Worm (Caenorhabditis elegans) whole organism, L4 larva: ENCODE data around the gene T23F11.2.

Source experiments
- F26F4.8 ChIP-seq: fragments of 200-800 bp; sonication (Bioruptor generic); conservative IDR thresholded peaks from 2 replicates; pipeline ENCODE4 v1.3.6; 2022; ENCODE audit warnings: missing genetic modification characterization, missing compliant biosample characterization
- F49E8.2 ChIP-seq: sonication (generic microtip); optimal IDR thresholded peaks from 2 replicates; lab custom pipeline; 2016; ENCODE audit warnings: missing compliant biosample characterization, mild to moderate bottlenecking, missing genetic modification characterization, borderline replicate concordance
- R02D3.7 ChIP-seq: fragments of 150-350 bp; sonication (generic microtip); optimal IDR thresholded peaks from 3 replicates; lab custom pipeline; 2014; ENCODE audit warnings: missing biosample characterization, missing genetic modification characterization
- T26A8.4 ChIP-seq: fragments of 200-800 bp; sonication (Bioruptor generic); IDR thresholded peaks from 2 replicates; pipeline ENCODE4 v1.3.6; 2022; ENCODE audit warnings: missing genetic modification characterization, missing compliant biosample characterization
- Y5F2A.4 ChIP-seq: fragments of 200-800 bp; sonication (Bioruptor generic); optimal IDR thresholded peaks from 2 replicates; lab custom pipeline; 2018; ENCODE audit warnings: mild to moderate bottlenecking, missing genetic modification characterization, missing compliant biosample characterization
- ZK546.5 ChIP-seq, 2 experiments: sonication (generic microtip); optimal IDR thresholded peaks; 2 replicates each; lab custom pipeline; 2017; ENCODE audit warnings: missing biosample characterization in 2 of 2, missing genetic modification characterization in 2 of 2
- aha-1 ChIP-seq: fragments of 150-350 bp; peaks from one replicate; lab custom pipeline; 2014; ENCODE audit warnings: missing biosample characterization, missing genetic modification characterization
- aly-2 ChIP-seq: sonication (generic microtip); optimal IDR thresholded peaks from 2 replicates; lab custom pipeline; 2018; ENCODE audit warnings: missing biosample characterization, missing genetic modification characterization
- ama-1 ChIP-seq: fragments of 150-350 bp; optimal IDR thresholded peaks from 2 replicates; lab custom pipeline; 2014; ENCODE audit warnings: inconsistent platforms, mixed read lengths
- attf-4 ChIP-seq: sonication (generic microtip); optimal IDR thresholded peaks from 3 replicates; lab custom pipeline; 2017; ENCODE audit warnings: missing biosample characterization, missing genetic modification characterization
- ceh-20 ChIP-seq: fragments of 200-800 bp; sonication (Bioruptor generic); IDR thresholded peaks from 2 replicates; pipeline ENCODE4 v1.3.6; 2022; ENCODE audit warnings: missing genetic modification reagents, missing genetic modification characterization, missing compliant biosample characterization
- ceh-28 ChIP-seq: fragments of 150-350 bp; optimal IDR thresholded peaks from 2 replicates; lab custom pipeline; 2014; ENCODE audit warnings: missing biosample characterization, missing genetic modification reagents, missing genetic modification characterization
- cey-2 ChIP-seq: sonication (generic microtip); optimal IDR thresholded peaks from 3 replicates; lab custom pipeline; 2017; ENCODE audit warnings: missing genetic modification characterization, mild to moderate bottlenecking, missing compliant biosample characterization, antibody characterized with exemption, borderline replicate concordance; ENCODE audit not compliant: insufficient read depth
- daf-12 ChIP-seq: fragments of 150-350 bp; optimal IDR thresholded peaks from 2 replicates; lab custom pipeline; 2014; ENCODE audit warnings: missing biosample characterization, missing genetic modification reagents, missing genetic modification characterization
- dmd-6 ChIP-seq: fragments of 200-800 bp; sonication (Bioruptor generic); IDR thresholded peaks from 2 replicates; pipeline ENCODE4 v1.3.6; 2022; ENCODE audit warnings: missing genetic modification reagents, missing genetic modification characterization, missing compliant biosample characterization
- dmd-8 ChIP-seq: fragments of 200-800 bp; sonication (Bioruptor generic); IDR thresholded peaks from 2 replicates; pipeline ENCODE4 v1.3.6; 2022; ENCODE audit warnings: missing genetic modification characterization, missing compliant biosample characterization
- dmd-9 ChIP-seq: fragments of 200-800 bp; sonication (Bioruptor generic); IDR thresholded peaks from 2 replicates; pipeline ENCODE4 v1.3.6; 2022; ENCODE audit warnings: missing genetic modification reagents, missing genetic modification characterization, missing compliant biosample characterization
- egl-27 ChIP-seq: sonication (generic microtip); optimal IDR thresholded peaks from 3 replicates; lab custom pipeline; 2017; ENCODE audit warnings: missing biosample characterization, missing genetic modification reagents, missing genetic modification characterization
- egl-43 ChIP-seq: fragments of 200-800 bp; sonication (Bioruptor generic); IDR thresholded peaks from 2 replicates; pipeline ENCODE4 v1.3.6; 2022; ENCODE audit warnings: missing genetic modification reagents, missing genetic modification characterization, missing compliant biosample characterization
- fkh-10 ChIP-seq: fragments of 150-350 bp; optimal IDR thresholded peaks from 2 replicates; lab custom pipeline; 2014; ENCODE audit warnings: missing biosample characterization, missing genetic modification reagents, missing genetic modification characterization
- hif-1 ChIP-seq, 2 experiments: sonication (generic microtip); optimal IDR thresholded peaks; 2 replicates each; lab custom pipeline; 2016 to 2017; ENCODE audit warnings: missing compliant biosample characterization in 2 of 2, missing genetic modification characterization in 2 of 2, missing genetic modification reagents in 2 of 2, missing genotype in 2 of 2, mild to moderate bottlenecking in 1 of 2
- hlh-30 ChIP-seq: sonication (generic microtip); optimal IDR thresholded peaks from 2 replicates; lab custom pipeline; 2017; ENCODE audit warnings: antibody characterized with exemption, mild to moderate bottlenecking, missing genetic modification characterization, missing compliant biosample characterization; ENCODE audit not compliant: insufficient read depth
- jun-1 ChIP-seq: fragments of 150-350 bp; optimal IDR thresholded peaks from 2 replicates; lab custom pipeline; 2014; ENCODE audit warnings: missing biosample characterization, missing genetic modification reagents, missing genetic modification characterization
- lim-7 ChIP-seq: fragments of 200-800 bp; sonication (Bioruptor generic); IDR thresholded peaks from 2 replicates; pipeline ENCODE4 v1.3.6; 2022; ENCODE audit warnings: missing genetic modification characterization, missing compliant biosample characterization
- lin-29 ChIP-seq: fragments of 200-800 bp; sonication (Bioruptor generic); IDR thresholded peaks from 2 replicates; pipeline ENCODE4 v1.3.6; 2022; ENCODE audit warnings: missing genetic modification reagents, missing genetic modification characterization, missing compliant biosample characterization
- lin-39 ChIP-seq: fragments of 150-350 bp; optimal IDR thresholded peaks from 2 replicates; lab custom pipeline; 2014; ENCODE audit warnings: missing biosample characterization, missing genetic modification reagents, missing genetic modification characterization
- madf-9 ChIP-seq: fragments of 200-800 bp; sonication (Bioruptor generic); conservative IDR thresholded peaks from 2 replicates; pipeline ENCODE4 v1.3.6; 2022; ENCODE audit warnings: missing genetic modification reagents, missing genetic modification characterization, missing compliant biosample characterization
- mdl-1 ChIP-seq, 2 experiments: fragments of 150-350 bp in 1 of 2; sonication (generic microtip) in 1 of 2; optimal IDR thresholded peaks; 2 replicates each; lab custom pipeline; 2014 to 2017; ENCODE audit warnings: missing biosample characterization in 2 of 2, missing genetic modification characterization in 2 of 2
- mep-1 ChIP-seq: fragments of 150-350 bp; sonication (generic microtip); optimal IDR thresholded peaks from 3 replicates; lab custom pipeline; 2014; ENCODE audit warnings: missing biosample characterization, missing genetic modification characterization
- mes-2 ChIP-seq: sonication (generic microtip); optimal IDR thresholded peaks from 2 replicates; lab custom pipeline; 2016; ENCODE audit warnings: missing genotype, mild to moderate bottlenecking, missing genetic modification characterization, missing compliant biosample characterization; ENCODE audit not compliant: poor library complexity, severe bottlenecking
- mxl-2 ChIP-seq: fragments of 200-800 bp; sonication (Bioruptor generic); conservative IDR thresholded peaks from 2 replicates; pipeline ENCODE4 v1.3.6; 2022; ENCODE audit warnings: missing genetic modification reagents, missing genetic modification characterization, missing compliant biosample characterization
- mxl-3 ChIP-seq: fragments of 200-800 bp; sonication (Bioruptor generic); optimal IDR thresholded peaks from 2 replicates; lab custom pipeline; 2018; ENCODE audit warnings: mild to moderate bottlenecking, missing genetic modification characterization, missing compliant biosample characterization
- nhr-10 ChIP-seq: fragments of 150-350 bp; optimal IDR thresholded peaks from 2 replicates; lab custom pipeline; 2014; ENCODE audit warnings: missing biosample characterization, missing genetic modification characterization
- nhr-76 ChIP-seq: fragments of 150-350 bp; optimal IDR thresholded peaks from 2 replicates; lab custom pipeline; 2014; ENCODE audit warnings: missing biosample characterization, missing genetic modification characterization
- nhr-77 ChIP-seq: fragments of 150-350 bp; optimal IDR thresholded peaks from 2 replicates; lab custom pipeline; 2014; ENCODE audit warnings: missing biosample characterization, missing genetic modification characterization
- pha-4 ChIP-seq, 2 experiments: fragments of 150-350 bp in 1 of 2; fragments of 200-800 bp in 1 of 2; sonication (Bioruptor generic) in 1 of 2; IDR thresholded peaks in 1 of 2; optimal IDR thresholded peaks in 1 of 2; 2 replicates each; pipeline versions ENCODE4 v1.3.6 to Lab custom; 2014 to 2022; ENCODE audit warnings: missing genetic modification characterization in 2 of 2, missing genetic modification reagents in 2 of 2, missing biosample characterization in 1 of 2, missing compliant biosample characterization in 1 of 2
- pqm-1 ChIP-seq: sonication (generic microtip); optimal IDR thresholded peaks from 2 replicates; lab custom pipeline; 2017; ENCODE audit warnings: missing biosample characterization, missing genetic modification characterization
- skn-1 ChIP-seq: fragments of 150-350 bp; optimal IDR thresholded peaks from 2 replicates; lab custom pipeline; 2014; ENCODE audit warnings: missing biosample characterization, missing genetic modification characterization
- snpc-4 ChIP-seq: fragments of 150-350 bp; optimal IDR thresholded peaks from 2 replicates; lab custom pipeline; 2014; ENCODE audit warnings: missing biosample characterization, missing genetic modification characterization
- spr-1 ChIP-seq: sonication (generic microtip); optimal IDR thresholded peaks from 2 replicates; lab custom pipeline; 2016; ENCODE audit warnings: mild to moderate bottlenecking, missing genetic modification characterization, missing compliant biosample characterization
- tra-1 ChIP-seq: fragments of 200-800 bp; sonication (Bioruptor generic); IDR thresholded peaks from 2 replicates; pipeline ENCODE4 v1.3.6; 2022; ENCODE audit warnings: missing genetic modification reagents, missing genetic modification characterization, missing compliant biosample characterization
- unc-130 ChIP-seq: sonication (generic microtip); optimal IDR thresholded peaks from 2 replicates; lab custom pipeline; 2016; ENCODE audit warnings: missing genetic modification reagents, missing genetic modification characterization, missing compliant biosample characterization
- unc-62 ChIP-seq, 3 experiments: fragments of 150-350 bp in 1 of 3; sonication (generic microtip); optimal IDR thresholded peaks in 2 of 3; peaks in 1 of 3; 1 replicate in 1 of 3; 2 replicates in 2 of 3; lab custom pipeline; 2014 to 2017; ENCODE audit warnings: missing biosample characterization in 3 of 3, missing genetic modification characterization in 3 of 3, missing genetic modification reagents in 3 of 3, missing genotype in 1 of 3
- zag-1 ChIP-seq: fragments of 150-350 bp; optimal IDR thresholded peaks from 2 replicates; lab custom pipeline; 2014; ENCODE audit warnings: missing biosample characterization, missing genetic modification characterization
- zfp-2 ChIP-seq: sonication (generic microtip); optimal IDR thresholded peaks from 2 replicates; lab custom pipeline; 2016; ENCODE audit warnings: mild to moderate bottlenecking, missing genetic modification characterization, missing compliant biosample characterization
- zfp-3 ChIP-seq: fragments of 200-800 bp; sonication (Bioruptor generic); conservative IDR thresholded peaks from 2 replicates; pipeline ENCODE4 v1.3.6; 2022; ENCODE audit warnings: missing genetic modification reagents, missing genetic modification characterization, missing compliant biosample characterization
- zip-11 ChIP-seq: fragments of 200-800 bp; sonication (Bioruptor generic); IDR thresholded peaks from 2 replicates; pipeline ENCODE4 v1.3.6; 2022; ENCODE audit warnings: missing genetic modification characterization, missing compliant biosample characterization
- zip-2 ChIP-seq: fragments of 150-350 bp; optimal IDR thresholded peaks from 2 replicates; lab custom pipeline; 2014; ENCODE audit warnings: missing biosample characterization, missing genetic modification characterization
- ztf-11 ChIP-seq: fragments of 150-350 bp; optimal IDR thresholded peaks from 2 replicates; lab custom pipeline; 2014; ENCODE audit warnings: missing biosample characterization, missing genetic modification characterization
- ztf-7 ChIP-seq: fragments of 150-350 bp; optimal IDR thresholded peaks from 2 replicates; lab custom pipeline; 2014; ENCODE audit warnings: missing biosample characterization, missing genetic modification characterization

T23F11.2 gene

DNA sequence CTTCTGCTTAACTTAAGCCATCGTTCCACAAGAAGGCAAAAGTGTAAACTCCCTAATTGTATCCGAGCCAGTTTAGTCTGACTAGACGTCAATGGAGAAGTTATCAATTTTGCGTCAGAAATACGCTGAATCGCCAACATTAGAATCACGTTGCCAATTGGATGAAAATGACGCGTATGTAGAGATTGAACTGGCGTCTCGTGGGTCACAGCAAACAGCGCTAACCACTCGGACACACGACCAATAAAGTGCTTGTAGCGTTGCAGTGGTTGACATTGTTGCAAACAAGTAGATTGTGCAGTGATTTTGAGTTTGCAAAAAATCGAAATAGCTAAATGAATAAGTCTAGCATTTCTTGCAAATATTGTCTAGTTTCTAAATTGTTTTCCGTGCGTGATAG is 34.3 kb upstream of the T23F11.2 start (continued):
- TF ChIP-seq dmd-9 (GFP tag; lab: Robert Waterston, UW) = peak; percentile 84
- TF ChIP-seq dmd-8 (GFP tag; lab: Robert Waterston, UW) = peak; percentile 93
- TF ChIP-seq daf-12 = no peak
- peak; percentile 94 for TF ChIP-seq egl-43 (GFP tag; lab: Robert Waterston, UW)
- peak; percentile 56 for TF ChIP-seq zfp-2 (tag; lab: Kevin White, UChicago)
- TF ChIP-seq mxl-2 (GFP tag; lab: Robert Waterston, UW) = 0 out of 2 replicates have a peak, but pooled peaks have one; percentile 66
- TF ChIP-seq mep-1 (tag; lab: Kevin White, UChicago) = peak; percentile 79
- TF ChIP-seq aly-2 (tag; lab: Kevin White, UChicago) = peak; percentile 40
- peak; percentile 28 for TF ChIP-seq jun-1
- TF ChIP-seq skn-1 = no peak
- no peak for TF ChIP-seq egl-27 (tag; lab: Kevin White, UChicago)
- TF ChIP-seq zip-11 = peak; percentile 71; the same call in 1 of the 2 replicates
- TF ChIP-seq zip-2 = peak; percentile 56
- no peak for TF ChIP-seq cey-2
- peak; percentile 96 for TF ChIP-seq lim-7 (GFP tag; lab: Robert Waterston, UW)
- TF ChIP-seq F26F4.8 (GFP tag; lab: Robert Waterston, UW) = peak; percentile 96
- TF ChIP-seq lin-39 (tag; lab: Kevin White, UChicago) = no peak
- TF ChIP-seq unc-62 (GFP tag; optimal IDR thresholded peaks at IDR 0.05 in 1 of 2; lab: Kevin White, UChicago) = no peak
- TF ChIP-seq unc-62 (tag; optimal IDR thresholded peaks at IDR 0.05; lab: Kevin White, UChicago) = no peak
- peak in 1 of 2 experiments; percentile 74 for TF ChIP-seq hif-1 (tag; optimal IDR thresholded peaks at IDR 0.05; lab: Kevin White, UChicago)
- TF ChIP-seq ztf-11 (tag; lab: Kevin White, UChicago) = no peak
- TF ChIP-seq ama-1 (lab: Kevin White, UChicago) = no peak
- peak; percentile 53 for TF ChIP-seq pqm-1 (tag; lab: Kevin White, UChicago)
- no peak for TF ChIP-seq nhr-76 (tag; lab: Kevin White, UChicago)
- TF ChIP-seq ceh-20 = peak; percentile 75; the same call in 1 of the 2 replicates
- TF ChIP-seq lin-29 (GFP tag; lab: Robert Waterston, UW) = 0 out of 2 replicates have a peak, but pooled peaks have one; percentile 14
- peak; percentile 75 for TF ChIP-seq Y5F2A.4 (GFP tag; lab: Kevin White, UChicago)
- peak; percentile 87 for TF ChIP-seq mes-2 (tag; lab: Kevin White, UChicago)
- TF ChIP-seq unc-130 = peak; percentile 84
- TF ChIP-seq zag-1 (tag; lab: Kevin White, UChicago) = no peak
- TF ChIP-seq pha-4 (GFP tag; IDR thresholded peaks at IDR 0.05; lab: Robert Waterston, UW) = peak; percentile 89
- peak; percentile 53 for TF ChIP-seq pha-4 (tag; optimal IDR thresholded peaks at IDR 0.05; lab: Kevin White, UChicago)
- peak in 1 of 2 experiments; percentile 73 for TF ChIP-seq mdl-1 (tag; optimal IDR thresholded peaks at IDR 0.05; lab: Kevin White, UChicago)
- peak; percentile 78 for TF ChIP-seq T26A8.4 (GFP tag; lab: Robert Waterston, UW)
- no peak for TF ChIP-seq ZK546.5 (tag; optimal IDR thresholded peaks at IDR 0.05; lab: Kevin White, UChicago)
- peak; percentile 18 for TF ChIP-seq nhr-77 (tag; lab: Kevin White, UChicago)
- no peak for TF ChIP-seq nhr-10 (tag; lab: Kevin White, UChicago)
- peak; percentile 75 for TF ChIP-seq F49E8.2 (tag; lab: Kevin White, UChicago)
- no peak for TF ChIP-seq attf-4
- TF ChIP-seq ceh-28 (tag; lab: Kevin White, UChicago) = no peak
- peak; percentile 77 for TF ChIP-seq dmd-6
- TF ChIP-seq hlh-30 (tag; lab: Kevin White, UChicago) = peak; percentile 87
- no peak; the same call in 1 of the 2 replicates for TF ChIP-seq tra-1
- peak; percentile 86 for TF ChIP-seq zfp-3 (GFP tag; lab: Robert Waterston, UW)
- peak; percentile 90 for TF ChIP-seq aha-1 (tag; lab: Kevin White, UChicago)
- TF ChIP-seq R02D3.7 (tag; lab: Kevin White, UChicago) = peak; percentile 36
- TF ChIP-seq snpc-4 = no peak
- TF ChIP-seq ztf-7 (tag; lab: Kevin White, UChicago) = peak; percentile 75
- peak; percentile 81 for TF ChIP-seq spr-1 (tag; lab: Kevin White, UChicago)
- no peak for TF ChIP-seq fkh-10 (GFP tag; lab: Kevin White, UChicago)
- TF ChIP-seq madf-9 (GFP tag; lab: Robert Waterston, UW) = peak; percentile 82
- TF ChIP-seq mxl-3 (GFP tag; lab: Kevin White, UChicago) = peak; percentile 96
